Fruit fly (Drosophila melanogaster) whole organism, prepupa: Measurements from ENCODE around the gene Tbcd.

Experiments used
- Blimp-1 ChIP-seq: fragments of 200-800 bp; sonication (Bioruptor generic); optimal IDR thresholded peaks from 3 replicates; lab custom pipeline; 2017; ENCODE audit warnings: missing biosample characterization, missing genetic modification characterization, mild to moderate bottlenecking, moderate library complexity, missing genetic modification reagents
- CG10631 ChIP-seq: fragments of 200-800 bp; sonication (Bioruptor generic); optimal IDR thresholded peaks from 2 replicates; lab custom pipeline; 2016; ENCODE audit warnings: missing biosample characterization, missing genetic modification characterization
- CG10669 ChIP-seq: fragments of 200-800 bp; sonication (Bioruptor generic); optimal IDR thresholded peaks from 3 replicates; lab custom pipeline; 2018; ENCODE audit warnings: missing biosample characterization, mild to moderate bottlenecking, missing genetic modification characterization, moderate library complexity
- CG11294 ChIP-seq: fragments of 200-800 bp; sonication (Bioruptor generic); IDR thresholded peaks from 2 replicates; pipeline ENCODE4 v1.3.6; 2022; ENCODE audit warnings: missing biosample characterization, missing genetic modification characterization
- CG11762 ChIP-seq: fragments of 200-800 bp; sonication (Bioruptor generic); optimal IDR thresholded peaks from 3 replicates; lab custom pipeline; 2016; ENCODE audit warnings: missing biosample characterization, missing genetic modification characterization; ENCODE audit not compliant: insufficient read depth
- CG11902 ChIP-seq: fragments of 200-800 bp; sonication (Bioruptor generic); optimal IDR thresholded peaks from 3 replicates; lab custom pipeline; 2016; ENCODE audit warnings: missing biosample characterization, missing genetic modification characterization
- CG15336 ChIP-seq: fragments of 200-800 bp; sonication (Bioruptor generic); IDR thresholded peaks from 2 replicates; pipeline ENCODE4 v1.3.6; 2022; ENCODE audit warnings: missing biosample characterization, missing genetic modification characterization
- CG1621 ChIP-seq: fragments of 200-800 bp; sonication (Bioruptor generic); optimal IDR thresholded peaks from 3 replicates; lab custom pipeline; 2018; ENCODE audit warnings: missing biosample characterization, mild to moderate bottlenecking, missing genetic modification characterization
- CG16779 ChIP-seq: fragments of 200-800 bp; sonication (Bioruptor generic); optimal IDR thresholded peaks from 3 replicates; lab custom pipeline; 2017; ENCODE audit warnings: missing biosample characterization, mild to moderate bottlenecking, missing genetic modification characterization
- CG3032 ChIP-seq: fragments of 200-800 bp; optimal IDR thresholded peaks from 2 replicates; lab custom pipeline; 2019; ENCODE audit warnings: missing biosample characterization, mild to moderate bottlenecking, missing genetic modification characterization, moderate library complexity
- CG31627 ChIP-seq: fragments of 200-800 bp; sonication (Bioruptor generic); optimal IDR thresholded peaks from 3 replicates; lab custom pipeline; 2016; ENCODE audit warnings: missing biosample characterization, missing genetic modification characterization
- CG32006 ChIP-seq: fragments of 200-800 bp; sonication (Bioruptor generic); optimal IDR thresholded peaks from 3 replicates; lab custom pipeline; 2017; ENCODE audit warnings: missing biosample characterization, mild to moderate bottlenecking, missing genetic modification characterization
- CG34406 ChIP-seq: fragments of 200-800 bp; sonication (Bioruptor generic); optimal IDR thresholded peaks from 3 replicates; lab custom pipeline; 2016; ENCODE audit warnings: missing biosample characterization, missing genetic modification characterization
- CG3919 ChIP-seq: fragments of 200-800 bp; sonication (Bioruptor generic); optimal IDR thresholded peaks from 3 replicates; lab custom pipeline; 2016; ENCODE audit warnings: missing biosample characterization, missing genetic modification characterization
- CG4318 ChIP-seq: fragments of 200-800 bp; sonication (Bioruptor generic); optimal IDR thresholded peaks from 3 replicates; lab custom pipeline; 2017; ENCODE audit warnings: missing biosample characterization, mild to moderate bottlenecking, missing genetic modification characterization
- CG6163 ChIP-seq: fragments of 200-800 bp; sonication (Bioruptor generic); IDR thresholded peaks from 3 replicates; pipeline ENCODE4 v1.3.6; 2022; ENCODE audit warnings: missing biosample characterization, missing genetic modification characterization
- CG6276 ChIP-seq: fragments of 200-800 bp; sonication (Bioruptor generic); optimal IDR thresholded peaks from 2 replicates; lab custom pipeline; 2017; ENCODE audit warnings: missing biosample characterization, mild to moderate bottlenecking, missing genetic modification characterization
- CG6808 ChIP-seq: fragments of 200-800 bp; sonication (Bioruptor generic); optimal IDR thresholded peaks from 3 replicates; lab custom pipeline; 2017; ENCODE audit warnings: missing biosample characterization, missing genetic modification characterization, mild to moderate bottlenecking, moderate library complexity, missing genetic modification reagents
- CG8119 ChIP-seq: fragments of 200-800 bp; sonication (Bioruptor generic); IDR thresholded peaks from 3 replicates; pipeline ENCODE4 v1.3.6; 2022; ENCODE audit warnings: missing biosample characterization, missing genetic modification characterization
- CG8319 ChIP-seq: fragments of 200-800 bp; sonication (Bioruptor generic); optimal IDR thresholded peaks from 3 replicates; lab custom pipeline; 2016; ENCODE audit warnings: missing biosample characterization, missing genetic modification characterization
- CG8632 ChIP-seq: fragments of 200-800 bp; sonication (Bioruptor generic); optimal IDR thresholded peaks from 3 replicates; lab custom pipeline; 2016; ENCODE audit warnings: missing biosample characterization, missing genetic modification characterization
- Eip75B ChIP-seq: fragments of 200-800 bp; sonication (Bioruptor generic); optimal IDR thresholded peaks from 3 replicates; lab custom pipeline; 2016; ENCODE audit warnings: missing biosample characterization, missing genetic modification characterization
- Eip78C ChIP-seq: fragments of 200-800 bp; sonication (Bioruptor generic); peaks from one replicate; lab custom pipeline; 2016; ENCODE audit warnings: missing biosample characterization, missing genetic modification characterization
- Ets21C ChIP-seq: fragments of 200-800 bp; sonication (Bioruptor generic); optimal IDR thresholded peaks from 3 replicates; lab custom pipeline; 2016; ENCODE audit warnings: missing biosample characterization, missing genetic modification characterization
- Ets96B ChIP-seq: fragments of 200-800 bp; optimal IDR thresholded peaks from 2 replicates; lab custom pipeline; 2019; ENCODE audit warnings: missing biosample characterization, mild to moderate bottlenecking, missing genetic modification characterization, moderate library complexity
- Hr38 ChIP-seq: sonication (Bioruptor generic); optimal IDR thresholded peaks from 2 replicates; lab custom pipeline; 2016; ENCODE audit warnings: missing biosample characterization, missing genetic modification characterization
- Hr39 ChIP-seq: fragments of 200-800 bp; sonication (Bioruptor generic); optimal IDR thresholded peaks from 2 replicates; lab custom pipeline; 2016; ENCODE audit warnings: missing biosample characterization, missing genetic modification characterization
- Hr4 ChIP-seq: fragments of 200-800 bp; sonication (Bioruptor generic); optimal IDR thresholded peaks from 3 replicates; lab custom pipeline; 2016; ENCODE audit warnings: missing biosample characterization, missing genetic modification characterization
- Lpt ChIP-seq: fragments of 200-800 bp; sonication (Bioruptor generic); optimal IDR thresholded peaks from 3 replicates; lab custom pipeline; 2016; ENCODE audit warnings: missing biosample characterization, missing genetic modification characterization
- Met ChIP-seq: fragments of 200-800 bp; sonication (Bioruptor generic); optimal IDR thresholded peaks from 3 replicates; lab custom pipeline; 2016; ENCODE audit warnings: missing biosample characterization, missing genetic modification characterization
- OdsH ChIP-seq: fragments of 200-800 bp; sonication (Bioruptor generic); optimal IDR thresholded peaks from 3 replicates; lab custom pipeline; 2016; ENCODE audit warnings: missing biosample characterization, missing genetic modification characterization
- Smox ChIP-seq: fragments of 200-800 bp; sonication (Bioruptor generic); optimal IDR thresholded peaks from 3 replicates; lab custom pipeline; 2016; ENCODE audit warnings: missing biosample characterization, missing genetic modification characterization
- Sox102F ChIP-seq: fragments of 200-800 bp; sonication (Bioruptor generic); optimal IDR thresholded peaks from 2 replicates; lab custom pipeline; 2016; ENCODE audit warnings: missing biosample characterization, mild to moderate bottlenecking, missing genetic modification characterization
- Sox15 ChIP-seq: fragments of 200-800 bp; sonication (Bioruptor generic); optimal IDR thresholded peaks from 3 replicates; lab custom pipeline; 2016; ENCODE audit warnings: missing biosample characterization, missing genetic modification characterization
- acj6 ChIP-seq: fragments of 200-800 bp; sonication (Bioruptor generic); optimal IDR thresholded peaks from 3 replicates; lab custom pipeline; 2016; ENCODE audit warnings: missing biosample characterization, missing genetic modification characterization
- dac ChIP-seq: fragments of 200-800 bp; sonication (Bioruptor generic); optimal IDR thresholded peaks from 2 replicates; lab custom pipeline; 2017; ENCODE audit warnings: missing biosample characterization, mild to moderate bottlenecking, missing genetic modification characterization
- dsx ChIP-seq: fragments of 200-800 bp; optimal IDR thresholded peaks from 3 replicates; lab custom pipeline; 2019; ENCODE audit warnings: missing biosample characterization, mild to moderate bottlenecking, missing genetic modification characterization, moderate library complexity; ENCODE audit not compliant: poor library complexity, severe bottlenecking
- eg ChIP-seq: fragments of 200-800 bp; sonication (Bioruptor generic); IDR thresholded peaks from 3 replicates; pipeline ENCODE4 v1.3.6; 2022; ENCODE audit warnings: missing biosample characterization, missing genetic modification characterization
- esn ChIP-seq: fragments of 200-800 bp; sonication (Bioruptor generic); optimal IDR thresholded peaks from 2 replicates; lab custom pipeline; 2016; ENCODE audit warnings: missing biosample characterization, mild to moderate bottlenecking, missing genetic modification characterization, moderate library complexity
- fd85E ChIP-seq: fragments of 200-800 bp; sonication (Bioruptor generic); optimal IDR thresholded peaks from 3 replicates; lab custom pipeline; 2016; ENCODE audit warnings: missing biosample characterization, missing genetic modification characterization
- lz ChIP-seq: fragments of 200-800 bp; sonication (Bioruptor generic); optimal IDR thresholded peaks from 3 replicates; lab custom pipeline; 2016; ENCODE audit warnings: missing biosample characterization, missing genetic modification characterization
- salr ChIP-seq, 2 experiments: fragments of 200-800 bp; sonication (Bioruptor generic); optimal IDR thresholded peaks; 3 replicates each; lab custom pipeline; 2016 to 2018; ENCODE audit warnings: missing biosample characterization in 2 of 2, missing genetic modification characterization in 2 of 2, mild to moderate bottlenecking in 1 of 2
- spab ChIP-seq: fragments of 200-800 bp; sonication (Bioruptor generic); optimal IDR thresholded peaks from 2 replicates; lab custom pipeline; 2017; ENCODE audit warnings: missing biosample characterization, mild to moderate bottlenecking, missing genetic modification characterization, missing genetic modification reagents
- ss ChIP-seq, 2 experiments: fragments of 200-800 bp; sonication (Bioruptor generic); optimal IDR thresholded peaks; 2 replicates in 1 of 2; 3 replicates in 1 of 2; lab custom pipeline; 2017 to 2018; ENCODE audit warnings: mild to moderate bottlenecking in 2 of 2, missing biosample characterization in 2 of 2, missing genetic modification characterization in 2 of 2, moderate library complexity in 1 of 2
- svp ChIP-seq: fragments of 200-800 bp; sonication (Bioruptor generic); peaks from one replicate; lab custom pipeline; 2016; ENCODE audit warnings: missing biosample characterization, missing genetic modification characterization
- topi ChIP-seq: fragments of 200-800 bp; sonication (Bioruptor generic); optimal IDR thresholded peaks from 3 replicates; lab custom pipeline; 2016; ENCODE audit warnings: missing biosample characterization, missing genetic modification characterization
- vri ChIP-seq: fragments of 200-800 bp; sonication (Bioruptor generic); optimal IDR thresholded peaks from 3 replicates; lab custom pipeline; 2016; ENCODE audit warnings: missing biosample characterization, mild to moderate bottlenecking, missing genetic modification characterization

The Tbcd gene

dm6 chr2L:2184129-2184528 is 36.8 kb downstream of the Tbcd start (continued):
- TF ChIP-seq CG10669 (GFP tag; lab: Kevin White, UChicago) (no peak), Hr39 (GFP tag; lab: Kevin White, UChicago) (peak; percentile 34), spab (no peak), fd85E (GFP tag; lab: Kevin White, UChicago) (no peak), OdsH (GFP tag; lab: Kevin White, UChicago) (no peak), Hr38 (GFP tag; lab: Kevin White, UChicago) (peak; percentile 25), CG15336 (GFP tag; lab: Robert Waterston, UW) (peak; percentile 59), CG11294 (peak; percentile 50; the same call in 1 of the 2 replicates), CG32006 (no peak), Eip78C (GFP tag; lab: Kevin White, UChicago) (peak; percentile 64), lz (GFP tag; lab: Kevin White, UChicago) (no peak), vri (GFP tag; lab: Kevin White, UChicago) (no peak), CG8632 (GFP tag; lab: Kevin White, UChicago) (no peak), CG8119 (GFP tag; lab: Robert Waterston, UW) (peak; percentile 28; the same call in 1 of the 3 replicates), Sox102F (peak; percentile 11), Eip75B (no peak), CG1621 (no peak), CG34406 (GFP tag; lab: Kevin White, UChicago) (no peak), CG6163 (GFP tag; lab: Robert Waterston, UW) (0 out of 3 replicates have a peak, but pooled peaks have one; percentile 19), acj6 (no peak), topi (GFP tag; lab: Kevin White, UChicago) (no peak), Smox (GFP tag; lab: Kevin White, UChicago) (no peak), dsx (no peak), CG6808 (GFP tag; lab: Kevin White, UChicago) (no peak), CG8319 (GFP tag; lab: Kevin White, UChicago) (no peak), CG11902 (GFP tag; lab: Kevin White, UChicago) (no peak), esn (GFP tag; lab: Kevin White, UChicago) (no peak), CG3919 (no peak), Lpt (no peak), svp (GFP tag; lab: Kevin White, UChicago) (no peak)

dm6 chr2L:2184659-2185058 is 37.3 kb downstream of the Tbcd start:
- peak; percentile 56 for TF ChIP-seq CG6276 (GFP tag; lab: Kevin White, UChicago)
- TF ChIP-seq Hr39 (GFP tag; lab: Kevin White, UChicago) = peak; percentile 6
- no peak for TF ChIP-seq Blimp-1 (GFP tag; lab: Kevin White, UChicago)
- TF ChIP-seq ss (GFP tag; optimal IDR thresholded peaks at IDR 0.05; lab: Kevin White, UChicago) = peak in 1 of 2 experiments; percentile 7
- TF ChIP-seq Sox15 (GFP tag; lab: Kevin White, UChicago) = peak; percentile 17
- peak; percentile 56 for TF ChIP-seq esn (GFP tag; lab: Kevin White, UChicago)
- TF ChIP-seq svp (GFP tag; lab: Kevin White, UChicago) = peak; percentile 81
- TF ChIP-seq CG10631 = peak; percentile 56
- peak; percentile 30 for TF ChIP-seq CG8319 (GFP tag; lab: Kevin White, UChicago)
- peak; percentile 60 for TF ChIP-seq acj6
- TF ChIP-seq lz (GFP tag; lab: Kevin White, UChicago) = no peak
- peak; percentile 60 for TF ChIP-seq CG3919
- TF ChIP-seq Ets21C (GFP tag; lab: Kevin White, UChicago) = no peak
- peak; percentile 66 for TF ChIP-seq eg (GFP tag; lab: Robert Waterston, UW)
- TF ChIP-seq Lpt = no peak
- TF ChIP-seq CG11762 (GFP tag; lab: Kevin White, UChicago) = peak; percentile 29
- 0 out of 2 replicates have a peak, but pooled peaks have one; percentile 55 for TF ChIP-seq CG15336 (GFP tag; lab: Robert Waterston, UW)
- TF ChIP-seq CG31627 (GFP tag; lab: Kevin White, UChicago) = no peak
- TF ChIP-seq dac (GFP tag; lab: Kevin White, UChicago) = no peak
- no peak for TF ChIP-seq CG16779
- peak; percentile 44 for TF ChIP-seq Smox (GFP tag; lab: Kevin White, UChicago)
- TF ChIP-seq Hr4 (GFP tag; lab: Kevin White, UChicago) = no peak
- TF ChIP-seq salr (GFP tag; optimal IDR thresholded peaks at IDR 0.05; lab: Kevin White, UChicago) = peak in 1 of 2 experiments; percentile 27
- TF ChIP-seq CG6163 (GFP tag; lab: Robert Waterston, UW) = peak; percentile 71
- peak; percentile 51 for TF ChIP-seq Sox102F
- TF ChIP-seq Hr38 (GFP tag; lab: Kevin White, UChicago) = no peak
- peak; percentile 22 for TF ChIP-seq CG3032
- TF ChIP-seq CG10669 (GFP tag; lab: Kevin White, UChicago) = peak; percentile 7
- peak; percentile 62 for TF ChIP-seq CG32006
- TF ChIP-seq CG34406 (GFP tag; lab: Kevin White, UChicago) = peak; percentile 63
- peak; percentile 87 for TF ChIP-seq Eip78C (GFP tag; lab: Kevin White, UChicago)
- TF ChIP-seq Ets96B (tag; lab: Kevin White, UChicago) = peak; percentile 38
- TF ChIP-seq Met = peak; percentile 50
- peak; percentile 2 for TF ChIP-seq CG4318
- peak; percentile 70 for TF ChIP-seq CG8119 (GFP tag; lab: Robert Waterston, UW)
- peak; percentile 26 for TF ChIP-seq CG8632 (GFP tag; lab: Kevin White, UChicago)
- TF ChIP-seq CG6808 (GFP tag; lab: Kevin White, UChicago) = no peak
- no peak for TF ChIP-seq dsx
- TF ChIP-seq OdsH (GFP tag; lab: Kevin White, UChicago) = peak; percentile 61
